Fruit fly (Drosophila melanogaster) whole organism, pupa: ENCODE results near the gene Manf.

Experiments used
- CG10348 ChIP-seq: fragments of 200-800 bp; sonication (Bioruptor generic); IDR thresholded peaks from 2 replicates; pipeline ENCODE4 v1.3.6; 2022; ENCODE audit warnings: missing biosample characterization, missing genetic modification characterization
- CG12605 ChIP-seq: fragments of 200-800 bp; sonication (Bioruptor generic); IDR thresholded peaks from 2 replicates; pipeline ENCODE4 v1.3.6; 2022; ENCODE audit warnings: missing biosample characterization, missing genetic modification characterization
- CG13204 ChIP-seq: fragments of 200-800 bp; sonication (Bioruptor generic); optimal IDR thresholded peaks from 2 replicates; lab custom pipeline; 2018; ENCODE audit warnings: missing biosample characterization, mild to moderate bottlenecking, missing genetic modification characterization, moderate library complexity
- CG14655 ChIP-seq: fragments of 200-800 bp; sonication (Bioruptor generic); optimal IDR thresholded peaks from 3 replicates; lab custom pipeline; 2017; ENCODE audit warnings: mild to moderate bottlenecking, missing biosample characterization, missing genetic modification reagents, missing genetic modification characterization
- CG15710 ChIP-seq: fragments of 200-800 bp; sonication (Bioruptor generic); optimal IDR thresholded peaks from 2 replicates; lab custom pipeline; 2018; ENCODE audit warnings: missing biosample characterization, mild to moderate bottlenecking, missing genetic modification characterization, moderate library complexity
- CG17806 ChIP-seq: fragments of 200-800 bp; sonication (Bioruptor generic); optimal IDR thresholded peaks from 2 replicates; lab custom pipeline; 2018; ENCODE audit warnings: missing biosample characterization, mild to moderate bottlenecking, missing genetic modification characterization, moderate library complexity
- CG32121 ChIP-seq: fragments of 200-800 bp; sonication (Bioruptor generic); IDR thresholded peaks from 2 replicates; pipeline ENCODE4 v1.3.6; 2022; ENCODE audit warnings: missing biosample characterization, missing genetic modification characterization
- CG34367 ChIP-seq: fragments of 200-800 bp; sonication (Bioruptor generic); optimal IDR thresholded peaks from 2 replicates; lab custom pipeline; 2018; ENCODE audit warnings: missing biosample characterization, mild to moderate bottlenecking, missing genetic modification characterization
- CG4496 ChIP-seq: fragments of 200-800 bp; sonication (Bioruptor generic); IDR thresholded peaks from 3 replicates; pipeline ENCODE4 v1.3.6; 2022; ENCODE audit warnings: missing biosample characterization, missing genetic modification characterization
- CG8159 ChIP-seq: fragments of 200-800 bp; sonication (Bioruptor generic); optimal IDR thresholded peaks from 3 replicates; lab custom pipeline; 2018; ENCODE audit warnings: missing biosample characterization, mild to moderate bottlenecking, missing genetic modification characterization, moderate library complexity
- CG8301 ChIP-seq: fragments of 200-800 bp; sonication (Bioruptor generic); optimal IDR thresholded peaks from 2 replicates; lab custom pipeline; 2018; ENCODE audit warnings: missing biosample characterization, mild to moderate bottlenecking, missing genetic modification characterization
- CG9948 ChIP-seq: fragments of 200-800 bp; sonication (Bioruptor generic); optimal IDR thresholded peaks from 2 replicates; lab custom pipeline; 2018; ENCODE audit warnings: missing biosample characterization, mild to moderate bottlenecking, missing genetic modification characterization, moderate library complexity
- D1 ChIP-seq: fragments of 200-800 bp; sonication (Bioruptor generic); optimal IDR thresholded peaks from 2 replicates; lab custom pipeline; 2018; ENCODE audit warnings: missing biosample characterization, mild to moderate bottlenecking, missing genetic modification characterization, moderate library complexity
- EcR ChIP-seq: fragments of 200-800 bp; sonication (Bioruptor generic); optimal IDR thresholded peaks from 3 replicates; lab custom pipeline; 2019; ENCODE audit warnings: missing biosample characterization, missing genetic modification characterization, mild to moderate bottlenecking, moderate library complexity, missing genetic modification reagents
- Ets98B ChIP-seq: fragments of 200-800 bp; sonication (Bioruptor generic); IDR thresholded peaks from 2 replicates; pipeline ENCODE4 v1.3.6; 2022; ENCODE audit warnings: missing biosample characterization, missing genetic modification characterization
- Pif1A ChIP-seq: fragments of 200-800 bp; sonication (Bioruptor generic); optimal IDR thresholded peaks from 3 replicates; lab custom pipeline; 2016; ENCODE audit warnings: missing biosample characterization, missing genetic modification characterization
- Pif1B ChIP-seq: fragments of 200-800 bp; sonication (Bioruptor generic); optimal IDR thresholded peaks from 3 replicates; lab custom pipeline; 2016; ENCODE audit warnings: missing biosample characterization, missing genetic modification characterization
- Snoo ChIP-seq: fragments of 200-800 bp; sonication (Bioruptor generic); optimal IDR thresholded peaks from 3 replicates; lab custom pipeline; 2017; ENCODE audit warnings: missing biosample characterization, mild to moderate bottlenecking, missing genetic modification characterization, inconsistent platforms
- fd96Ca ChIP-seq: fragments of 200-800 bp; sonication (Bioruptor generic); IDR thresholded peaks from 3 replicates; pipeline ENCODE4 v1.3.6; 2022; ENCODE audit warnings: missing biosample characterization, missing genetic modification characterization
- gl ChIP-seq: fragments of 200-800 bp; sonication (Bioruptor generic); optimal IDR thresholded peaks from 2 replicates; lab custom pipeline; 2018; ENCODE audit warnings: missing biosample characterization, mild to moderate bottlenecking, missing genetic modification characterization
- rn ChIP-seq: fragments of 200-800 bp; sonication (Bioruptor generic); IDR thresholded peaks from 2 replicates; pipeline ENCODE4 v1.3.6; 2022; ENCODE audit warnings: missing biosample characterization, missing genetic modification characterization

The Manf gene

dm6 chr3R:16316747-16317146 lies 32.5 kb upstream of the Manf start:
- TF ChIP-seq Snoo (peak; percentile 15), fd96Ca (GFP tag; lab: Robert Waterston, UW) (no peak), D1 (tag; lab: Kevin White, UChicago) (no peak), rn (no peak), EcR (GFP tag; lab: Kevin White, UChicago) (peak; percentile 80), Ets98B (GFP tag; lab: Robert Waterston, UW) (no peak), Pif1A (GFP tag; lab: Kevin White, UChicago) (peak; percentile 30), CG17806 (tag; lab: Kevin White, UChicago) (no peak), CG4496 (GFP tag; lab: Robert Waterston, UW) (peak; percentile 54; the same call in 2 of the 3 replicates), CG32121 (GFP tag; lab: Robert Waterston, UW) (no peak), CG15710 (tag; lab: Kevin White, UChicago) (no peak), Pif1B (GFP tag; lab: Kevin White, UChicago) (no peak), gl (tag; lab: Kevin White, UChicago) (peak; percentile 15), CG13204 (GFP tag; lab: Kevin White, UChicago) (peak; percentile 54), CG34367 (tag; lab: Kevin White, UChicago) (no peak)

- TF ChIP-seq Pif1B (GFP tag; lab: Kevin White, UChicago) (no peak), CG10348 (GFP tag; lab: Robert Waterston, UW) (no peak), CG9948 (tag; lab: Kevin White, UChicago) (no peak), D1 (tag; lab: Kevin White, UChicago) (no peak), rn (no peak), CG13204 (GFP tag; lab: Kevin White, UChicago) (no peak), CG8301 (no peak), EcR (GFP tag; lab: Kevin White, UChicago) (no peak), CG4496 (GFP tag; lab: Robert Waterston, UW) (no peak), CG12605 (no peak), CG15710 (tag; lab: Kevin White, UChicago) (no peak)
Observed at dm6 chr3R:16321538-16321937, 27.7 kb upstream of the Manf start, which contains the start of gene CG44044. Gene CG44044 (plus strand): TSS chr3R:16321838.

DNA sequence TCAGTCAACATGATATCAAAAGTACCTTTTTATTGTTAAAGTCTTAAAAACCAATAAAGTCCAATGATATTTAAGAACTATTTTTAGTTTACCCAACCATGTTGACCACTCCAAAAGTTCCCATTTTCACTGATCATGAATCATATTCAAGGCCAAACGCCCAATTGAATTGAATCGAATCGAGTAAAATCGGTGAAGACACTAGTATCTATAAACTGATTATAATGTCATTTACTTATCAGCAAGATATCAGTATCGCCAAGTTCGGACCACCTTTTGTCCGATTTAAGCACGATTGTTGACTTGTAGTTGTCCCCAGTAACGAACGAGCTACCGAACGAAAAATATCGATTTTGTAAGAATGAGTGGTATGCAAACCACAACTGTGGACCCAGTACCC lies 26.1 kb upstream of the Manf start, which contains the start of gene CG6901:
CG6901 (plus strand) TSS at position 323 of the 400 bp plus-strand sequence.
- TF ChIP-seq CG15710 (tag; lab: Kevin White, UChicago), result no peak
- TF ChIP-seq EcR (GFP tag; lab: Kevin White, UChicago), result no peak
- TF ChIP-seq rn, result no peak
- TF ChIP-seq CG13204 (GFP tag; lab: Kevin White, UChicago), result no peak
- no peak for TF ChIP-seq CG9948 (tag; lab: Kevin White, UChicago)
- no peak for TF ChIP-seq CG4496 (GFP tag; lab: Robert Waterston, UW)
- TF ChIP-seq Snoo, result no peak
- TF ChIP-seq CG32121 (GFP tag; lab: Robert Waterston, UW), result no peak
- no peak for TF ChIP-seq CG8159 (tag; lab: Kevin White, UChicago)
- no peak for TF ChIP-seq CG8301
- TF ChIP-seq Ets98B (GFP tag; lab: Robert Waterston, UW), result no peak
- no peak for TF ChIP-seq Pif1B (GFP tag; lab: Kevin White, UChicago)
- no peak for TF ChIP-seq fd96Ca (GFP tag; lab: Robert Waterston, UW)
- TF ChIP-seq, all 21 proteins: peak for 0

- no peak for TF ChIP-seq CG9948 (tag; lab: Kevin White, UChicago)
- no peak for TF ChIP-seq CG34367 (tag; lab: Kevin White, UChicago)
- TF ChIP-seq, all 21 proteins: peak for 0
Observed at dm6 chr3R:16325192-16325591, 24.0 kb upstream of the Manf start, which contains the start of gene CG17929. Gene CG17929 (plus strand): TSS chr3R:16325492.

DNA sequence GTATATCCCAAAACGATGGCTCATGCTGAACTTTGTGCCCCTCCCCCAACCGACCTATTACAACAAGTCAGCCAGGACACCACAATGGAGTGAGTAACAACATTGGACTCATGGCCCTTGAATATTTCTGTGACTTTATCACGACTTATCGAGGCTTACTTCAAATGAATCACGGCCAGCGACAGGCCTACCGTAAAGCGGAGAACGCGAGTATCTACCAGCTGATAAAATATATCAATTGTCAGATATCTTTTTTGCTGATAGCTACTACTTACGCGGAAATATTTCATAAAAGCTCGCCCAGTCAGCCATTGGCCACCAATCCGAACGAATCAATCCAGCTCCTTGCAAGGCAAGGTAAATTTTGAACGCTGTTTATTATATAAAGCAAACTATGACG lies 21.7 kb upstream of the Manf start, which contains the start of gene CG17930:
CG17930 (plus strand) TSS at position 301 of the 400 bp plus-strand sequence.
- TF ChIP-seq Pif1B (GFP tag; lab: Kevin White, UChicago) (no peak), CG32121 (GFP tag; lab: Robert Waterston, UW) (no peak), gl (tag; lab: Kevin White, UChicago) (no peak), CG9948 (tag; lab: Kevin White, UChicago) (no peak), CG8301 (no peak), Snoo (no peak), CG4496 (GFP tag; lab: Robert Waterston, UW) (no peak), Pif1A (GFP tag; lab: Kevin White, UChicago) (no peak), fd96Ca (GFP tag; lab: Robert Waterston, UW) (no peak), CG12605 (no peak), EcR (GFP tag; lab: Kevin White, UChicago) (no peak), CG34367 (tag; lab: Kevin White, UChicago) (no peak), CG17806 (tag; lab: Kevin White, UChicago) (no peak), D1 (tag; lab: Kevin White, UChicago) (no peak), CG8159 (tag; lab: Kevin White, UChicago) (no peak), CG10348 (GFP tag; lab: Robert Waterston, UW) (no peak), CG13204 (GFP tag; lab: Kevin White, UChicago) (no peak), CG14655 (no peak), CG15710 (tag; lab: Kevin White, UChicago) (no peak)
- TF ChIP-seq, all 21 proteins: peak for 0

DNA sequence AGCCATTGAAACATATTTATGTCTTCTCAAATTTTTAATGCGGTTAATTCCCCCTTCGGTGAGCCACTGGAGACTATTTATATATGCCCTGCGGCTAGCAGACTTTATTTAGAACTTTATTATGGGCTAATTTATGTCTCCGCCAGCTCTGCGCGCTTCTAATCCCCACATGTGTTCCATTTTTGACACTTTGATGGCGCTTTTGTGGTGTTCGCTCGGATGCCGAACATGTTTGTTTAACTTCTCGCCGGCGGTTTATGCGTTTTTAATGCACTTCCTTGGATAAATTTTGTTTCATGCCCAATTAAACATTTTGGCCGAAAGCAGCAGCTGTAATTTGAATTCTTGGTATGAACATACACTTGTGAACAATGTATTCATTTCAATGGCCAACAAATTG lies 19.4 kb upstream of the Manf start:
- no peak for TF ChIP-seq Ets98B (GFP tag; lab: Robert Waterston, UW)
- TF ChIP-seq Snoo, result no peak
- TF ChIP-seq CG32121 (GFP tag; lab: Robert Waterston, UW), result no peak
- TF ChIP-seq Pif1B (GFP tag; lab: Kevin White, UChicago), result no peak
- no peak for TF ChIP-seq CG8159 (tag; lab: Kevin White, UChicago)
- TF ChIP-seq CG12605, result no peak
- no peak for TF ChIP-seq CG9948 (tag; lab: Kevin White, UChicago)
- TF ChIP-seq CG34367 (tag; lab: Kevin White, UChicago), result no peak
- no peak for TF ChIP-seq Pif1A (GFP tag; lab: Kevin White, UChicago)
- TF ChIP-seq CG14655, result no peak
- no peak for TF ChIP-seq CG10348 (GFP tag; lab: Robert Waterston, UW)
- no peak for TF ChIP-seq CG13204 (GFP tag; lab: Kevin White, UChicago)
- TF ChIP-seq CG4496 (GFP tag; lab: Robert Waterston, UW), result no peak
- TF ChIP-seq CG15710 (tag; lab: Kevin White, UChicago), result no peak
- no peak for TF ChIP-seq fd96Ca (GFP tag; lab: Robert Waterston, UW)
- no peak for TF ChIP-seq gl (tag; lab: Kevin White, UChicago)
- no peak for TF ChIP-seq CG17806 (tag; lab: Kevin White, UChicago)
